Worm (Caenorhabditis elegans): ENCODE results near the gene hsd-3.

DNA sequence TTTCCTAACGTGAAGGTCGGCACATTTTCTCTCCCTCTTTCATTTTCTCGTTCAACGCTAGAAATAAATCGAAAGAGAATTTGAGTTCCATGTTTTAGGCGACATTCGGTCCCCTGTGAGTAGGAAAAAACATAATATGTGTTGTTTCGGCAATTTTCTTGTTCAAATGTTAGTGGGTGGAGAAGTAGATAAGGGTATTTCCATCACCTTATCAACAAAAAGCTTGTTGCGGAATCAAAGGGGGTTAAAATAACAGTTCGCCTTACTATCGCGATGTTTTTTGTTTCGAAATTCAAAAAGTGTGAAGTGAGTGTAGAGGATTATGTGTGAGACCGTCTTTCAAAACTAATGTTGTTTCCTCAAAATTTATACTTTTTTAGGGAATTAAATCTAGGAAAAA is 27.5 kb upstream of the hsd-3 start:
- TF ChIP-seq syd-9 (tag; optimal IDR thresholded peaks at IDR 0.05) (no peak), tbx-7 (tag; optimal IDR thresholded peaks at IDR 0.05) (no peak), ama-1 (optimal IDR thresholded peaks at IDR 0.05) (no peak), unc-42 (tag; optimal IDR thresholded peaks at IDR 0.05) (no peak), lin-11 (tag; optimal IDR thresholded peaks at IDR 0.05) (no peak), ets-4 (tag; optimal IDR thresholded peaks at IDR 0.05) (no peak), K09A11.1 (tag; optimal IDR thresholded peaks at IDR 0.05; ENCODE audit: insufficient read depth) (no peak), pqm-1 (tag; optimal IDR thresholded peaks at IDR 0.05) (no peak)

Data from whole organism, late embryonic.